Worm (Caenorhabditis elegans) whole organism, L2 larva: ENCODE results near the gene elof-1.

Experiments used
- gmeb-1 ChIP-seq: fragments of 150-350 bp; optimal IDR thresholded peaks from 2 replicates; lab custom pipeline; 2014; ENCODE audit warnings: missing biosample characterization, missing genetic modification characterization
- nhr-237 ChIP-seq: fragments of 150-350 bp; optimal IDR thresholded peaks from 2 replicates; lab custom pipeline; 2014; ENCODE audit warnings: missing biosample characterization, missing genetic modification characterization
- nhr-6 ChIP-seq: fragments of 150-350 bp; optimal IDR thresholded peaks from 2 replicates; lab custom pipeline; 2014; ENCODE audit warnings: missing biosample characterization, missing genetic modification characterization
- peb-1 ChIP-seq: fragments of 150-350 bp; optimal IDR thresholded peaks from 2 replicates; lab custom pipeline; 2014; ENCODE audit warnings: missing biosample characterization, missing genetic modification characterization
- sma-3 ChIP-seq: sonication (generic microtip); optimal IDR thresholded peaks from 2 replicates; lab custom pipeline; 2016; ENCODE audit warnings: missing genetic modification reagents, missing genetic modification characterization, missing compliant biosample characterization
- sma-9 ChIP-seq, 2 experiments: fragments of 150-350 bp in 1 of 2; sonication (generic microtip) in 1 of 2; optimal IDR thresholded peaks; 2 replicates each; lab custom pipeline; 2014 to 2016; ENCODE audit warnings: missing genetic modification characterization in 2 of 2, mild to moderate bottlenecking in 1 of 2, missing biosample characterization in 1 of 2, missing compliant biosample characterization in 1 of 2, missing genetic modification reagents in 1 of 2, moderate library complexity in 1 of 2
- snpc-4 ChIP-seq: fragments of 150-350 bp; optimal IDR thresholded peaks from 2 replicates; lab custom pipeline; 2014; ENCODE audit warnings: missing biosample characterization, missing genetic modification characterization

DNA sequence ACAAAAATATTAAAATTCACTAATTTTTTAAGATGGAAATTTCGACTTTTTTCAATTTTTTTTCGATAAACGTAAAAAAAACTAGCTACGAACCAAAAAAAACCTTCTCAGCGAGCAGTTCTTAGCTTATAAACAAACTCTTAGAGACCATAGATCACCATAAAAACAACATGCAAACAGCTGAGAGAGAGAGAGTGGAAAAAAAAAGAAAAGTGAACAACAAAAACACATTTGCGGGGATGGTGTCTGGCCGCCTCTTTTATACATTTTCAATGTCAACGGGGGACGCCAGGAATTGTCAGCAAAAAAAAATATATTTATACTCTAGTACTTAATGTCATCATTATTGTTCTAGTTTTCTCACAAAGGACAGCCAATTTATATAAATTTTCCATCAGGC is 38.0 kb upstream of the elof-1 start:
- no peak for TF ChIP-seq nhr-6 (tag; lab: Kevin White, UChicago)
- no peak for TF ChIP-seq nhr-237
- no peak for TF ChIP-seq snpc-4 (tag; lab: Kevin White, UChicago)
- TF ChIP-seq peb-1 (tag; lab: Kevin White, UChicago), result no peak
- no peak for TF ChIP-seq sma-9 (GFP tag; optimal IDR thresholded peaks at IDR 0.05; lab: Kevin White, UChicago)
- TF ChIP-seq sma-9 (tag; optimal IDR thresholded peaks at IDR 0.05; lab: Kevin White, UChicago), result no peak
- no peak for TF ChIP-seq sma-3 (GFP tag; lab: Kevin White, UChicago)
- TF ChIP-seq gmeb-1, result no peak
